Worm (Caenorhabditis elegans): ENCODE measurements around the gene Y43C5A.7.

Gene Y43C5A.7

ce11 chrIV:10281482-10281881 lies 4.4 kb downstream of the Y43C5A.7 start, which contains the start of gene thk-1:
Gene thk-1, minus strand, starts transcription at chrIV:10281582.
- TF ChIP-seq ets-5 (GFP tag; IDR thresholded peaks at IDR 0.05) (no peak), egl-13 (tag; optimal IDR thresholded peaks at IDR 0.05) (no peak), jun-1 (tag; optimal IDR thresholded peaks at IDR 0.05) (no peak), fkh-4 (tag; optimal IDR thresholded peaks at IDR 0.05; ENCODE audit: borderline replicate concordance) (no peak), sox-4 (tag; optimal IDR thresholded peaks at IDR 0.05) (no peak), fos-1 (tag; optimal IDR thresholded peaks at IDR 0.05) (no peak), dsc-1 (tag; optimal IDR thresholded peaks at IDR 0.05) (no peak), lin-39 (tag; optimal IDR thresholded peaks at IDR 0.05) (no peak), efl-3 (GFP tag; optimal IDR thresholded peaks at IDR 0.05) (no peak), xbp-1 (tag; optimal IDR thresholded peaks at IDR 0.05) (no peak), hlh-17 (GFP tag; optimal IDR thresholded peaks at IDR 0.05; ENCODE audit: borderline replicate concordance) (no peak), mef-2 (tag; optimal IDR thresholded peaks at IDR 0.05) (no peak)

- TF ChIP-seq zag-1 (tag; optimal IDR thresholded peaks at IDR 0.05), result no peak
- TF ChIP-seq mep-1 (tag; optimal IDR thresholded peaks at IDR 0.05), result peak; percentile 80
- TF ChIP-seq pax-3 (tag; optimal IDR thresholded peaks at IDR 0.05), result no peak
- no peak for TF ChIP-seq nhr-84 (tag; optimal IDR thresholded peaks at IDR 0.05)
- no peak for TF ChIP-seq ceh-90 (tag; optimal IDR thresholded peaks at IDR 0.05)
- TF ChIP-seq elt-2 (tag; optimal IDR thresholded peaks at IDR 0.05), result peak; percentile 25
- no peak for TF ChIP-seq C34B4.2 (tag; optimal IDR thresholded peaks at IDR 0.05)
- TF ChIP-seq tbx-2 (tag; optimal IDR thresholded peaks at IDR 0.05), result no peak
- peak; percentile 48 to 79 for TF ChIP-seq lsy-2 (tag; optimal IDR thresholded peaks at IDR 0.05)
- TF ChIP-seq mab-9 (GFP tag; IDR thresholded peaks at IDR 0.05), result no peak
- TF ChIP-seq ceh-63 (GFP tag; optimal IDR thresholded peaks at IDR 0.05), result no peak
- TF ChIP-seq elt-3 (tag; optimal IDR thresholded peaks at IDR 0.05), result peak in 1 of 6 experiments; percentile 6
- no peak for TF ChIP-seq hlh-17 (GFP tag; optimal IDR thresholded peaks at IDR 0.05; ENCODE audit: borderline replicate concordance)
- no peak for TF ChIP-seq nhr-76 (tag; optimal IDR thresholded peaks at IDR 0.05)
- no peak for TF ChIP-seq ces-1 (GFP tag; optimal IDR thresholded peaks at IDR 0.05)
- peak; percentile 59 for TF ChIP-seq rnt-1 (tag; optimal IDR thresholded peaks at IDR 0.05)
- TF ChIP-seq fkh-4 (tag; optimal IDR thresholded peaks at IDR 0.05; ENCODE audit: borderline replicate concordance), result no peak
- TF ChIP-seq dpl-1 (GFP tag; optimal IDR thresholded peaks at IDR 0.05), result peak; percentile 78 to 89 (median 81)
- TF ChIP-seq unc-30 (tag; optimal IDR thresholded peaks at IDR 0.05), result no peak
- no peak for TF ChIP-seq ets-5 (GFP tag; IDR thresholded peaks at IDR 0.05)
- TF ChIP-seq swsn-7 (tag; optimal IDR thresholded peaks at IDR 0.05), result peak; percentile 42
- no peak for TF ChIP-seq egl-13 (tag; optimal IDR thresholded peaks at IDR 0.05)
- peak; percentile 39 for TF ChIP-seq C16A3.4 (tag; optimal IDR thresholded peaks at IDR 0.05)
- TF ChIP-seq mdl-1 (tag; optimal IDR thresholded peaks at IDR 0.05), result peak in 1 of 2 experiments; percentile 76
- peak; percentile 68 for TF ChIP-seq nhr-71 (tag; optimal IDR thresholded peaks at IDR 0.05)
- no peak for TF ChIP-seq snpc-4 (tag; optimal IDR thresholded peaks at IDR 0.05)
- peak; percentile 16 for TF ChIP-seq ceh-8 (GFP tag; optimal IDR thresholded peaks at IDR 0.05)
- no peak for TF ChIP-seq mef-2 (tag; optimal IDR thresholded peaks at IDR 0.05)
- no peak for TF ChIP-seq Y116A8C.19 (tag; optimal IDR thresholded peaks at IDR 0.05; ENCODE audit: borderline replicate concordance)
- peak; percentile 72 for TF ChIP-seq snu-23 (GFP tag; optimal IDR thresholded peaks at IDR 0.05)
- peak; percentile 24; the same call in 1 of the 2 replicates for TF ChIP-seq isw-1 (GFP tag; IDR thresholded peaks at IDR 0.05)
- no peak for TF ChIP-seq aha-1 (tag; optimal IDR thresholded peaks at IDR 0.05)
- peak; percentile 89 to 93 for TF ChIP-seq lin-35 (GFP tag; optimal IDR thresholded peaks at IDR 0.05)
- TF ChIP-seq blmp-1 (tag; optimal IDR thresholded peaks at IDR 0.05), result peak; percentile 48
- no peak for TF ChIP-seq grh-1 (GFP tag; IDR thresholded peaks at IDR 0.05)
- no peak for TF ChIP-seq aly-2 (tag; optimal IDR thresholded peaks at IDR 0.05)
- peak; percentile 46 for TF ChIP-seq skn-1 (tag; optimal IDR thresholded peaks at IDR 0.05)
- TF ChIP-seq vab-15 (tag; optimal IDR thresholded peaks at IDR 0.05), result no peak
- no peak for TF ChIP-seq irx-1 (tag; optimal IDR thresholded peaks at IDR 0.05)
- no peak for TF ChIP-seq nhr-12 (tag; optimal IDR thresholded peaks at IDR 0.05)
- TF ChIP-seq ztf-11 (tag; optimal IDR thresholded peaks at IDR 0.05), result no peak
- TF ChIP-seq pag-3 (tag; optimal IDR thresholded peaks at IDR 0.05; ENCODE audit: borderline replicate concordance, insufficient read depth), result peak; percentile 34
These were observed 7.3 kb downstream of the Y43C5A.7 start, which contains the start of gene rad-51 for ce11 chrIV:10284194-10284910. Gene rad-51, minus strand, starts transcription at chrIV:10284244.
